Fruit fly (Drosophila melanogaster) Kc167 (cell line): Measurements from ENCODE around the gene CG7423.

Source experiments
- Myc ChIP-seq: fragments of >200 bp; optimal IDR thresholded peaks from 2 replicates; lab custom pipeline; 2017; ENCODE audit warnings: missing external identifiers
- h ChIP-seq: fragments of >200 bp; optimal IDR thresholded peaks from 3 replicates; lab custom pipeline; 2018; ENCODE audit warnings: missing external identifiers
- insv ChIP-seq: fragments of >200 bp; optimal IDR thresholded peaks from 3 replicates; lab custom pipeline; 2018; ENCODE audit warnings: missing external identifiers

- TF ChIP-seq insv (lab: Kevin White, UChicago) (no peak), h (lab: Kevin White, UChicago) (no peak), Myc (lab: Kevin White, UChicago) (no peak)
These were observed at the start of gene CG7423 for dm6 chrX:19083190-19083589.
